Worm (Caenorhabditis elegans) whole organism, mixed stage, embryonic: ENCODE results near the gene F36H5.13.

Experiments used
- M03D4.4 ChIP-seq: sonication (generic microtip); optimal IDR thresholded peaks from 2 replicates; lab custom pipeline; 2017; ENCODE audit warnings: mild to moderate bottlenecking, missing genetic modification characterization, missing compliant biosample characterization
- bed-3 ChIP-seq: fragments of 200-800 bp; sonication (Bioruptor generic); optimal IDR thresholded peaks from 3 replicates; lab custom pipeline; 2018; ENCODE audit warnings: mild to moderate bottlenecking, missing genetic modification characterization, moderate library complexity, missing compliant biosample characterization
- blmp-1 ChIP-seq: fragments of 150-350 bp; optimal IDR thresholded peaks from 2 replicates; lab custom pipeline; 2014; ENCODE audit warnings: missing biosample characterization, missing genetic modification characterization
- ceh-39 ChIP-seq: fragments of 150-350 bp; optimal IDR thresholded peaks from 2 replicates; lab custom pipeline; 2014; ENCODE audit warnings: missing biosample characterization, missing genetic modification characterization
- ceh-43 ChIP-seq: fragments of 200-800 bp; sonication (Bioruptor generic); optimal IDR thresholded peaks from 2 replicates; lab custom pipeline; 2018; ENCODE audit warnings: mild to moderate bottlenecking, missing genetic modification characterization, moderate library complexity, missing compliant biosample characterization
- ceh-83 ChIP-seq: fragments of 200-800 bp; sonication (Bioruptor generic); optimal IDR thresholded peaks from 2 replicates; lab custom pipeline; 2018; ENCODE audit warnings: mild to moderate bottlenecking, missing genetic modification characterization, missing compliant biosample characterization
- cnd-1 ChIP-seq: fragments of 200-800 bp; sonication (Bioruptor generic); optimal IDR thresholded peaks from 2 replicates; lab custom pipeline; 2018; ENCODE audit warnings: mild to moderate bottlenecking, missing genetic modification characterization, missing compliant biosample characterization
- drap-1 ChIP-seq: fragments of 200-800 bp; sonication (Bioruptor generic); optimal IDR thresholded peaks from 3 replicates; lab custom pipeline; 2018; ENCODE audit warnings: mild to moderate bottlenecking, missing genetic modification characterization, missing compliant biosample characterization
- elt-1 ChIP-seq: sonication (generic microtip); optimal IDR thresholded peaks from 2 replicates; lab custom pipeline; 2017; ENCODE audit warnings: missing genetic modification characterization, mild to moderate bottlenecking, missing compliant biosample characterization, antibody characterized with exemption, moderate library complexity, borderline replicate concordance; ENCODE audit not compliant: insufficient read depth
- elt-3 ChIP-seq: fragments of 150-350 bp; optimal IDR thresholded peaks from 2 replicates; lab custom pipeline; 2014; ENCODE audit warnings: missing biosample characterization, missing genetic modification characterization
- flh-1 ChIP-seq: fragments of 200-800 bp; sonication (Bioruptor generic); optimal IDR thresholded peaks from 2 replicates; lab custom pipeline; 2018; ENCODE audit warnings: mild to moderate bottlenecking, missing genetic modification characterization, moderate library complexity, missing compliant biosample characterization
- ham-2 ChIP-seq: fragments of 200-800 bp; sonication (Bioruptor generic); optimal IDR thresholded peaks from 2 replicates; lab custom pipeline; 2018; ENCODE audit warnings: mild to moderate bottlenecking, missing genetic modification characterization, missing compliant biosample characterization
- hlh-1 ChIP-seq: fragments of 150-350 bp; optimal IDR thresholded peaks from 2 replicates; lab custom pipeline; 2014; ENCODE audit warnings: missing biosample characterization, missing genetic modification reagents, missing genetic modification characterization
- lin-13 ChIP-seq: fragments of 150-350 bp; optimal IDR thresholded peaks from 2 replicates; lab custom pipeline; 2014; ENCODE audit warnings: missing biosample characterization, missing genetic modification characterization
- lin-32 ChIP-seq: fragments of 200-800 bp; sonication (Bioruptor generic); optimal IDR thresholded peaks from 2 replicates; lab custom pipeline; 2018; ENCODE audit warnings: mild to moderate bottlenecking, missing genetic modification characterization, missing compliant biosample characterization
- lsy-2 ChIP-seq: fragments of 150-350 bp; optimal IDR thresholded peaks from 2 replicates; lab custom pipeline; 2014; ENCODE audit warnings: missing biosample characterization, missing genetic modification characterization
- mab-5 ChIP-seq: fragments of 150-350 bp; optimal IDR thresholded peaks from 2 replicates; lab custom pipeline; 2014; ENCODE audit warnings: missing biosample characterization, missing genetic modification characterization
- mep-1 ChIP-seq: fragments of 150-350 bp; optimal IDR thresholded peaks from 2 replicates; lab custom pipeline; 2017; ENCODE audit warnings: missing biosample characterization, missing genetic modification reagents, missing genetic modification characterization, inconsistent platforms
- mls-2 ChIP-seq: sonication (generic microtip); optimal IDR thresholded peaks from 2 replicates; lab custom pipeline; 2016; ENCODE audit warnings: mild to moderate bottlenecking, missing genetic modification characterization, moderate library complexity, missing compliant biosample characterization
- nhr-12 ChIP-seq: fragments of 150-350 bp; optimal IDR thresholded peaks from 2 replicates; lab custom pipeline; 2014; ENCODE audit warnings: missing biosample characterization, missing genetic modification characterization
- nhr-2 ChIP-seq: fragments of 150-350 bp; optimal IDR thresholded peaks from 2 replicates; lab custom pipeline; 2014; ENCODE audit warnings: missing biosample characterization, missing genetic modification characterization
- nhr-237 ChIP-seq: fragments of 150-350 bp; optimal IDR thresholded peaks from 2 replicates; lab custom pipeline; 2014; ENCODE audit warnings: missing biosample characterization, missing genetic modification characterization
- nhr-28 ChIP-seq: fragments of 150-350 bp; optimal IDR thresholded peaks from 2 replicates; lab custom pipeline; 2014; ENCODE audit warnings: missing biosample characterization, missing genetic modification characterization
- nhr-76 ChIP-seq: sonication (generic microtip); optimal IDR thresholded peaks from 2 replicates; lab custom pipeline; 2017; ENCODE audit warnings: missing biosample characterization, missing genetic modification characterization
- pha-4 ChIP-seq: fragments of 150-350 bp; optimal IDR thresholded peaks from 2 replicates; lab custom pipeline; 2018; ENCODE audit warnings: missing biosample characterization, missing genetic modification reagents, missing genetic modification characterization
- sem-2 ChIP-seq: fragments of 200-800 bp; sonication (Bioruptor generic); optimal IDR thresholded peaks from 2 replicates; lab custom pipeline; 2018; ENCODE audit warnings: mild to moderate bottlenecking, missing genetic modification characterization, missing compliant biosample characterization
- snpc-4 ChIP-seq: fragments of 150-350 bp; optimal IDR thresholded peaks from 2 replicates; lab custom pipeline; 2014; ENCODE audit warnings: missing biosample characterization, missing genetic modification characterization
- tbx-8 ChIP-seq: fragments of 200-800 bp; sonication (Bioruptor generic); optimal IDR thresholded peaks from 2 replicates; lab custom pipeline; 2018; ENCODE audit warnings: mild to moderate bottlenecking, missing genetic modification characterization, moderate library complexity, missing compliant biosample characterization
- unc-39 ChIP-seq: fragments of 150-350 bp; optimal IDR thresholded peaks from 2 replicates; lab custom pipeline; 2014; ENCODE audit warnings: missing biosample characterization, missing genetic modification characterization
- unc-62 ChIP-seq: fragments of 150-350 bp; optimal IDR thresholded peaks from 2 replicates; lab custom pipeline; 2014; ENCODE audit warnings: missing biosample characterization, missing genetic modification reagents, missing genetic modification characterization
- zip-8 ChIP-seq: fragments of 150-350 bp; optimal IDR thresholded peaks from 2 replicates; lab custom pipeline; 2014; ENCODE audit warnings: missing biosample characterization, missing genetic modification characterization
- ztf-11 ChIP-seq: fragments of 150-350 bp; optimal IDR thresholded peaks from 2 replicates; lab custom pipeline; 2014; ENCODE audit warnings: missing biosample characterization, missing genetic modification characterization

Gene F36H5.13

DNA sequence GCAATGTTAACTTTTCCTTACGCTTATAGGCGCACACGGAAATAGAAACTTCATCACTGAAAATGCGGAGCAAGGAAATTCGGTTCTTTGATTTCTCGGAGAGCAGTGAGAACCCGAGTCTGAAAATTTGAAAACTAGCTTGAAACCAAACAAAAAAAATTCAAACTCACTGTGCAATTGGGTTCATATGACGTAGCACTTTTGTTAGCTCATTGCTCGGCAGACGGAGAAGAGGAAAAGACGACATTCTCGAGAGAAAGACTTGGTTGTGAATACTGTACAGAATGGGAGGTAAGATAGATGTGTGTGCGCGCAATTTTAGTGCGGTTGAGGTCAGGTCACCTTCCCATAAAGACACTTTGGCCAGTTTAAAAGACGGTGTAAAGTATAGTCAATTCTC is at the start of gene F36H5.13, which contains the start of gene F36H5.8:
Gene F36H5.13 (minus strand): TSS at position 101 of the 400 bp plus-strand sequence.
Gene F36H5.8 (minus strand): TSS at position 274 of the 400 bp plus-strand sequence.
- TF ChIP-seq nhr-2 (tag; lab: Kevin White, UChicago) (no peak), unc-62 (no peak), unc-39 (tag; lab: Kevin White, UChicago) (no peak), elt-3 (tag; lab: Kevin White, UChicago) (no peak), ceh-39 (no peak), mep-1 (tag; lab: Kevin White, UChicago) (no peak), elt-1 (no peak), snpc-4 (tag; lab: Kevin White, UChicago) (no peak), lsy-2 (tag; lab: Kevin White, UChicago) (no peak), tbx-8 (GFP tag; lab: Kevin White, UChicago) (no peak), bed-3 (GFP tag; lab: Kevin White, UChicago) (no peak), mls-2 (tag; lab: Kevin White, UChicago) (no peak), pha-4 (tag; lab: Kevin White, UChicago) (no peak), nhr-12 (tag; lab: Kevin White, UChicago) (no peak), ham-2 (GFP tag; lab: Kevin White, UChicago) (no peak), ztf-11 (tag; lab: Kevin White, UChicago) (no peak), lin-13 (tag; lab: Kevin White, UChicago) (no peak), ceh-83 (GFP tag; lab: Kevin White, UChicago) (no peak)

ce11 chrII:1788087-1788486 is 37.8 kb upstream of the F36H5.13 start, which contains the start of the genes C08F1.6 and fbxb-13:
Gene C08F1.6, minus strand, starts transcription at chrII:1788187.
Gene fbxb-13, plus strand, starts transcription at chrII:1788277.
- TF ChIP-seq lin-32 (peak; percentile 15), cnd-1 (tag; lab: Kevin White, UChicago) (peak; percentile 48), zip-8 (tag; lab: Kevin White, UChicago) (no peak), hlh-1 (peak; percentile 0)

DNA sequence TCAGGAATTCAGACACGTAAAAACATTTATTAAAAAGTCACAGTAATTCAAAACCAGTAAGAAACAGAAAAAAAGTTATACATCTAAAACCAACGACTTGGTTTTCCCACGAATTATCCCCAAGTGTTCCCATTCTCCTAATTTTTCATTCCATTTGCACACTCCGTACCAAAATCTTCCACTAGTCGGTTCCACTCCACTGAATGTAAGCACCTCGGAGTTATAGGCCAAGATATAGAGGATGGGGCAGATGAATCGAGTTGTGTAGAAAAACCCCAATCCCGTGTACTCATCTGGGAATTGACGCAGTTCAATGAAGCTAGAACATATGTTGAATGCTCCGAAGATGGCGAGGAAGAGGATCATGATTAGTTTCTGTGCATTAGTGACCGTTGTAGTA is 36.9 kb upstream of the F36H5.13 start:
- TF ChIP-seq mls-2 (tag; lab: Kevin White, UChicago) (no peak), elt-1 (no peak)

- TF ChIP-seq lsy-2 (tag; lab: Kevin White, UChicago) (no peak), mab-5 (tag; lab: Kevin White, UChicago) (no peak), unc-62 (no peak), lin-32 (no peak), snpc-4 (tag; lab: Kevin White, UChicago) (no peak), nhr-76 (no peak), flh-1 (GFP tag; lab: Kevin White, UChicago) (no peak), bed-3 (GFP tag; lab: Kevin White, UChicago) (no peak), hlh-1 (no peak)
These were observed 35.9 kb upstream of the F36H5.13 start, which contains the start of gene C08F1.10 for ce11 chrII:1786209-1786608. Gene C08F1.10, minus strand, starts transcription at chrII:1786309.

DNA sequence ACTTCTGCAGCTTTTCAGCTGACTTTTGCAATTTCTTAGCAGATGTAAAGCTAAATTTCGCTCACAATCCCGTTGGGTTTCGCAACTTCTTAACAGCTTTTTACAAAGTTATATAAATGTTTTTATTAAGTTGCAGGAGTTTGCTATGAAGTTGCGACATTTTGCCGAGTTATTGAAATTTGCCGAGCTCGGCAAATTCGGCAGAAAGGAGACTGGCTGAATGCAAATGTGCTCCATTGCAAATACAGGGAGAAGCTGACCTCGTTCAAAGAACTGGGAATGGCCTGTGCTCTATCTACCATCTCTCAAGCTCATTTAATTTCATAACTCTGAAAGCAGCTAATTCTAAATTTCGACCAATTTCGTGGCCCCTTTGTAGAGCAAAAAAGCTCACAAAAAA is 34.5 kb upstream of the F36H5.13 start, which contains the start of gene C08F1.11:
Gene C08F1.11 (minus strand): TSS at position 101 of the 400 bp plus-strand sequence.
- TF ChIP-seq snpc-4 (tag; lab: Kevin White, UChicago) = no peak
- TF ChIP-seq mab-5 (tag; lab: Kevin White, UChicago) = no peak
- TF ChIP-seq hlh-1 = no peak

ce11 chrII:1782474-1782873 is 32.2 kb upstream of the F36H5.13 start, which contains the start of gene math-4:
Gene math-4, minus strand, starts transcription at chrII:1782574.
- TF ChIP-seq drap-1 (no peak), mab-5 (tag; lab: Kevin White, UChicago) (no peak), bed-3 (GFP tag; lab: Kevin White, UChicago) (no peak), nhr-2 (tag; lab: Kevin White, UChicago) (no peak), M03D4.4 (tag; lab: Kevin White, UChicago) (no peak), lsy-2 (tag; lab: Kevin White, UChicago) (no peak), unc-62 (no peak), unc-39 (tag; lab: Kevin White, UChicago) (no peak), snpc-4 (tag; lab: Kevin White, UChicago) (no peak), hlh-1 (no peak), zip-8 (tag; lab: Kevin White, UChicago) (no peak), mls-2 (tag; lab: Kevin White, UChicago) (no peak), nhr-28 (tag; lab: Kevin White, UChicago) (no peak), nhr-237 (tag; lab: Kevin White, UChicago) (no peak), flh-1 (GFP tag; lab: Kevin White, UChicago) (no peak), tbx-8 (GFP tag; lab: Kevin White, UChicago) (no peak), lin-32 (no peak), sem-2 (GFP tag; lab: Kevin White, UChicago) (no peak), blmp-1 (tag; lab: Kevin White, UChicago) (no peak), ceh-43 (GFP tag; lab: Kevin White, UChicago) (no peak)
